Fruit fly (Drosophila melanogaster): ENCODE measurements around the gene CG6059.

Gene CG6059

dm6 chr3R:27084528-27085052 is 39.9 kb downstream of the CG6059 start:
- TF ChIP-seq h (GFP tag; optimal IDR thresholded peaks at IDR 0.05): peak; percentile 7
- TF ChIP-seq Hnf4 (GFP tag; optimal IDR thresholded peaks at IDR 0.05): no peak
- no peak for TF ChIP-seq psq (GFP tag; optimal IDR thresholded peaks at IDR 0.05)
- no peak for TF ChIP-seq CrebA (GFP tag; optimal IDR thresholded peaks at IDR 0.05; ENCODE audit: borderline replicate concordance)
- TF ChIP-seq Rel (GFP tag; optimal IDR thresholded peaks at IDR 0.05): no peak
- no peak for TF ChIP-seq Rel (tag; optimal IDR thresholded peaks at IDR 0.05)
- no peak for TF ChIP-seq usp (GFP tag; optimal IDR thresholded peaks at IDR 0.05)
- TF ChIP-seq fru (GFP tag; optimal IDR thresholded peaks at IDR 0.05): peak; percentile 12
- TF ChIP-seq Hr78 (GFP tag; optimal IDR thresholded peaks at IDR 0.05): no peak
- TF ChIP-seq foxo (GFP tag; optimal IDR thresholded peaks at IDR 0.05): peak in 1 of 2 experiments; percentile 10
- no peak for TF ChIP-seq rgr (GFP tag; optimal IDR thresholded peaks at IDR 0.05)

dm6 chr3R:27082752-27083151 is 41.7 kb downstream of the CG6059 start:
- TF ChIP-seq usp (GFP tag; optimal IDR thresholded peaks at IDR 0.05): no peak
- no peak for TF ChIP-seq Vsx2 (GFP tag; optimal IDR thresholded peaks at IDR 0.05; ENCODE audit: partially characterized antibody)
- no peak for TF ChIP-seq woc (GFP tag; optimal IDR thresholded peaks at IDR 0.05)
- TF ChIP-seq Myc (optimal IDR thresholded peaks at IDR 0.05): peak; percentile 66

dm6 chr3R:27076618-27077017 is 47.9 kb downstream of the CG6059 start:
- TF ChIP-seq rgr (GFP tag; optimal IDR thresholded peaks at IDR 0.05) (no peak), N (GFP tag; optimal IDR thresholded peaks at IDR 0.05) (no peak), pan (optimal IDR thresholded peaks at IDR 0.05) (no peak), Dif (GFP tag; optimal IDR thresholded peaks at IDR 0.05; ENCODE audit: partially characterized antibody) (no peak), br (GFP tag; optimal IDR thresholded peaks at IDR 0.05) (no peak), CG9705 (GFP tag; optimal IDR thresholded peaks at IDR 0.05) (no peak), Hr78 (GFP tag; optimal IDR thresholded peaks at IDR 0.05) (no peak), dsf (GFP tag; optimal IDR thresholded peaks at IDR 0.05; ENCODE audit: borderline replicate concordance) (no peak), usp (GFP tag; optimal IDR thresholded peaks at IDR 0.05) (no peak)

- TF ChIP-seq Rel (GFP tag; optimal IDR thresholded peaks at IDR 0.05): no peak
- peak; percentile 23 for TF ChIP-seq Rel (tag; optimal IDR thresholded peaks at IDR 0.05)
- TF ChIP-seq Vsx2 (GFP tag; optimal IDR thresholded peaks at IDR 0.05; ENCODE audit: partially characterized antibody): peak; percentile 8
- TF ChIP-seq CrebA (GFP tag; optimal IDR thresholded peaks at IDR 0.05; ENCODE audit: borderline replicate concordance): no peak
- TF ChIP-seq Jra (GFP tag; optimal IDR thresholded peaks at IDR 0.05): no peak
- no peak for TF ChIP-seq Abd-B (GFP tag; optimal IDR thresholded peaks at IDR 0.05)
- peak; percentile 71 for TF ChIP-seq psq (GFP tag; optimal IDR thresholded peaks at IDR 0.05)
- TF ChIP-seq Mio (GFP tag; optimal IDR thresholded peaks at IDR 0.05): no peak
- peak; percentile 48 for TF ChIP-seq Dif (GFP tag; optimal IDR thresholded peaks at IDR 0.05; ENCODE audit: partially characterized antibody)
- no peak for TF ChIP-seq Dfd (GFP tag; optimal IDR thresholded peaks at IDR 0.05)
- no peak for TF ChIP-seq ey (GFP tag; optimal IDR thresholded peaks at IDR 0.05)
- no peak for TF ChIP-seq OdsH (GFP tag; optimal IDR thresholded peaks at IDR 0.05)
Measured at dm6 chr3R:27075694-27076093, 48.8 kb downstream of the CG6059 start, which contains the start of gene CG14257. Gene CG14257 (plus strand): TSS chr3R:27075870.

All from whole organism, wandering third instar larva.